Fruit fly (Drosophila melanogaster) whole organism, embryonic: ENCODE measurements around the gene CG42824.
A peak's percentile ranks its signal among the peaks of the same experiment; 100 is the strongest.

ENCODE experiments used
- Atf6 ChIP-seq: fragments of 200-800 bp; sonication (Bioruptor generic); IDR thresholded peaks from 2 replicates; pipeline ENCODE4 v1.3.6; 2022; ENCODE audit warnings: missing biosample characterization, missing genetic modification characterization
- C15 ChIP-seq: fragments of 200-800 bp; sonication (Bioruptor generic); IDR thresholded peaks from 3 replicates; pipeline ENCODE4 v1.3.6; 2022; ENCODE audit warnings: missing biosample characterization, missing genetic modification characterization
- CG10654 ChIP-seq: fragments of 200-800 bp; sonication (Bioruptor generic); optimal IDR thresholded peaks from 2 replicates; lab custom pipeline; 2016; ENCODE audit warnings: missing biosample characterization, missing genetic modification characterization
- CG10959 ChIP-seq: fragments of 200-800 bp; sonication (Bioruptor generic); IDR thresholded peaks from 2 replicates; pipeline ENCODE4 v1.3.6; 2022; ENCODE audit warnings: missing biosample characterization, missing genetic modification characterization
- CG11085 ChIP-seq: fragments of 200-800 bp; sonication (Bioruptor generic); IDR thresholded peaks from 2 replicates; pipeline ENCODE4 v1.3.6; 2022; ENCODE audit warnings: missing biosample characterization, missing genetic modification characterization
- CG1233 ChIP-seq: fragments of 200-800 bp; sonication (Bioruptor generic); optimal IDR thresholded peaks from 4 replicates; lab custom pipeline; 2018; ENCODE audit warnings: missing biosample characterization, mild to moderate bottlenecking, missing genetic modification characterization
- CG14710 ChIP-seq: fragments of 200-800 bp; sonication (Bioruptor generic); optimal IDR thresholded peaks from 3 replicates; lab custom pipeline; 2019; ENCODE audit warnings: missing biosample characterization, mild to moderate bottlenecking, missing genetic modification characterization, moderate library complexity
- CG16779 ChIP-seq: fragments of 200-800 bp; sonication (Bioruptor generic); IDR thresholded peaks from 2 replicates; pipeline ENCODE4 v1.3.6; 2022; ENCODE audit warnings: missing biosample characterization, missing genetic modification characterization
- CG17568 ChIP-seq: fragments of 200-800 bp; sonication (Bioruptor generic); optimal IDR thresholded peaks from 2 replicates; lab custom pipeline; 2018; ENCODE audit warnings: missing biosample characterization, mild to moderate bottlenecking, missing genetic modification characterization, moderate library complexity
- CG17829 ChIP-seq: fragments of 200-800 bp; optimal IDR thresholded peaks from 2 replicates; lab custom pipeline; 2019; ENCODE audit warnings: missing biosample characterization, mild to moderate bottlenecking, missing genetic modification characterization, moderate library complexity
- CG3847 ChIP-seq: fragments of 200-800 bp; sonication (Bioruptor generic); IDR thresholded peaks from 2 replicates; pipeline ENCODE4 v1.3.6; 2022; ENCODE audit warnings: missing biosample characterization, missing genetic modification characterization
- CG4424 ChIP-seq: fragments of 200-800 bp; sonication (Bioruptor generic); optimal IDR thresholded peaks from 3 replicates; lab custom pipeline; 2016; ENCODE audit warnings: missing biosample characterization, missing genetic modification characterization
- CG5180 ChIP-seq: fragments of 200-800 bp; sonication (Bioruptor generic); optimal IDR thresholded peaks from 3 replicates; lab custom pipeline; 2017; ENCODE audit warnings: missing biosample characterization, missing genetic modification characterization, mild to moderate bottlenecking, moderate library complexity, missing genetic modification reagents
- CG5245 ChIP-seq: fragments of 200-800 bp; sonication (Bioruptor generic); optimal IDR thresholded peaks from 3 replicates; lab custom pipeline; 2016; ENCODE audit warnings: missing biosample characterization, missing genetic modification characterization
- CG6765 ChIP-seq: fragments of 200-800 bp; sonication (Bioruptor generic); optimal IDR thresholded peaks from 3 replicates; lab custom pipeline; 2017; ENCODE audit warnings: missing biosample characterization, mild to moderate bottlenecking, missing genetic modification characterization
- CG7928 ChIP-seq: fragments of 200-800 bp; sonication (Bioruptor generic); optimal IDR thresholded peaks from 2 replicates; lab custom pipeline; 2017; ENCODE audit warnings: missing biosample characterization, mild to moderate bottlenecking, missing genetic modification characterization
- CG7963 ChIP-seq: fragments of 200-800 bp; sonication (Bioruptor generic); IDR thresholded peaks from 3 replicates; pipeline ENCODE4 v1.3.6; 2022; ENCODE audit warnings: missing biosample characterization, missing genetic modification characterization; ENCODE audit not compliant: partially characterized antibody
- Dfd ChIP-seq, 2 experiments: fragments of >200 bp; optimal IDR thresholded peaks; 2 replicates each; lab custom pipeline; 2017; ENCODE audit warnings: missing biosample characterization in 2 of 2, missing genetic modification characterization in 2 of 2
- Dip2 ChIP-seq: fragments of 200-800 bp; sonication (Bioruptor generic); IDR thresholded peaks from 2 replicates; pipeline ENCODE4 v1.3.6; 2022; ENCODE audit warnings: missing biosample characterization, missing genetic modification characterization
- Drgx ChIP-seq: fragments of 200-800 bp; sonication (Bioruptor generic); IDR thresholded peaks from 2 replicates; pipeline ENCODE4 v1.3.6; 2022; ENCODE audit warnings: missing biosample characterization, missing genetic modification characterization
- Gug ChIP-seq: fragments of 200-800 bp; sonication (Bioruptor generic); IDR thresholded peaks from 4 replicates; pipeline ENCODE4 v1.3.6; 2022; ENCODE audit warnings: missing biosample characterization, missing genetic modification characterization
- Lhr ChIP-seq: fragments of 200-800 bp; sonication (Bioruptor generic); optimal IDR thresholded peaks from 3 replicates; lab custom pipeline; 2017; ENCODE audit warnings: mild to moderate bottlenecking, missing biosample characterization, missing genetic modification reagents, missing genetic modification characterization
- Mad ChIP-seq: fragments of 200-800 bp; sonication (Bioruptor generic); optimal IDR thresholded peaks from 2 replicates; lab custom pipeline; 2016; ENCODE audit warnings: missing biosample characterization, missing genetic modification characterization
- NFAT ChIP-seq: fragments of 200-800 bp; sonication (Bioruptor generic); IDR thresholded peaks from 2 replicates; pipeline ENCODE4 v1.3.6; 2022; ENCODE audit warnings: missing biosample characterization, missing genetic modification characterization
- Opbp ChIP-seq: fragments of 200-800 bp; sonication (Bioruptor generic); IDR thresholded peaks from 3 replicates; pipeline ENCODE4 v1.3.6; 2022; ENCODE audit warnings: missing biosample characterization, missing genetic modification characterization; ENCODE audit not compliant: partially characterized antibody
- Sox100B ChIP-seq: fragments of 200-800 bp; sonication (Bioruptor generic); optimal IDR thresholded peaks from 3 replicates; lab custom pipeline; 2018; ENCODE audit warnings: missing biosample characterization, mild to moderate bottlenecking, missing genetic modification characterization
- Spps ChIP-seq: fragments of 200-800 bp; sonication (Bioruptor generic); optimal IDR thresholded peaks from 2 replicates; lab custom pipeline; 2018; ENCODE audit warnings: missing biosample characterization, mild to moderate bottlenecking, missing genetic modification characterization
- Stat92E ChIP-seq, 3 experiments: fragments of >200 bp in 2 of 3; fragments of 200-800 bp in 1 of 3; sonication (Bioruptor generic) in 1 of 3; optimal IDR thresholded peaks; 2 replicates each; lab custom pipeline; 2017 to 2019; ENCODE audit warnings: missing biosample characterization in 3 of 3, missing genetic modification characterization in 3 of 3, mild to moderate bottlenecking in 1 of 3, moderate library complexity in 1 of 3
- Vsx1 ChIP-seq: fragments of 200-800 bp; sonication (Bioruptor generic); optimal IDR thresholded peaks from 2 replicates; lab custom pipeline; 2017; ENCODE audit warnings: missing biosample characterization, mild to moderate bottlenecking, missing genetic modification characterization, missing genetic modification reagents
- abd-A ChIP-seq: fragments of 200-800 bp; sonication (Bioruptor generic); optimal IDR thresholded peaks from 3 replicates; lab custom pipeline; 2019; ENCODE audit warnings: missing biosample characterization, mild to moderate bottlenecking, missing genetic modification characterization, moderate library complexity
- aop ChIP-seq: fragments of 200-800 bp; sonication (Bioruptor generic); IDR thresholded peaks from 2 replicates; pipeline ENCODE4 v1.3.6; 2022; ENCODE audit warnings: missing biosample characterization, missing genetic modification characterization
- ase ChIP-seq: fragments of 200-800 bp; sonication (Bioruptor generic); IDR thresholded peaks from 3 replicates; pipeline ENCODE4 v1.3.6; 2022; ENCODE audit warnings: missing biosample characterization, missing genetic modification characterization
- crol ChIP-seq: fragments of 200-800 bp; sonication (Bioruptor generic); IDR thresholded peaks from 2 replicates; pipeline ENCODE4 v1.3.6; 2022; ENCODE audit warnings: missing biosample characterization, missing genetic modification characterization
- dysf ChIP-seq: fragments of 200-800 bp; sonication (Bioruptor generic); IDR thresholded peaks from 3 replicates; pipeline ENCODE4 v1.3.6; 2022; ENCODE audit warnings: missing biosample characterization, missing genetic modification characterization
- esg ChIP-seq: fragments of 200-800 bp; sonication (Bioruptor generic); conservative IDR thresholded peaks from 2 replicates; pipeline ENCODE4 v1.3.6; 2022; ENCODE audit warnings: missing biosample characterization, missing genetic modification characterization
- ewg ChIP-seq: fragments of 200-800 bp; sonication (Bioruptor generic); optimal IDR thresholded peaks from 3 replicates; lab custom pipeline; 2017; ENCODE audit warnings: mild to moderate bottlenecking, missing biosample characterization, missing genetic modification reagents, missing genetic modification characterization
- fd96Cb ChIP-seq: fragments of 200-800 bp; sonication (Bioruptor generic); optimal IDR thresholded peaks from 2 replicates; lab custom pipeline; 2018; ENCODE audit warnings: missing biosample characterization, mild to moderate bottlenecking, missing genetic modification characterization, moderate library complexity
- fu2 ChIP-seq: fragments of 200-800 bp; sonication (Bioruptor generic); optimal IDR thresholded peaks from 2 replicates; lab custom pipeline; 2016; ENCODE audit warnings: missing biosample characterization, missing genetic modification characterization
- gfzf ChIP-seq: fragments of 200-800 bp; sonication (Bioruptor generic); optimal IDR thresholded peaks from 2 replicates; lab custom pipeline; 2016; ENCODE audit warnings: missing biosample characterization, mild to moderate bottlenecking, missing genetic modification characterization, moderate library complexity
- hb ChIP-seq: fragments of 200-800 bp; sonication (Bioruptor generic); IDR thresholded peaks from 3 replicates; pipeline ENCODE4 v1.3.6; 2022; ENCODE audit warnings: missing biosample characterization, missing genetic modification characterization; ENCODE audit not compliant: partially characterized antibody
- kah ChIP-seq: fragments of 200-800 bp; sonication (Bioruptor generic); optimal IDR thresholded peaks from 2 replicates; lab custom pipeline; 2018; ENCODE audit warnings: missing biosample characterization, mild to moderate bottlenecking, missing genetic modification characterization
- pan ChIP-seq, 4 experiments: fragments of >200 bp in 3 of 4; fragments of 200-800 bp in 1 of 4; sonication (Bioruptor generic) in 1 of 4; optimal IDR thresholded peaks in 3 of 4; IDR thresholded peaks in 1 of 4; 2 replicates each; pipeline versions ENCODE4 v1.3.6 to Lab custom; 2017 to 2022; ENCODE audit warnings: missing biosample characterization in 2 of 4, missing genetic modification characterization in 2 of 4, mixed read lengths in 1 of 4
- pnt ChIP-seq: fragments of 200-800 bp; sonication (Bioruptor generic); optimal IDR thresholded peaks from 3 replicates; lab custom pipeline; 2016; ENCODE audit warnings: missing biosample characterization, missing genetic modification characterization
- pzg ChIP-seq: fragments of 200-800 bp; sonication (Bioruptor generic); optimal IDR thresholded peaks from 3 replicates; lab custom pipeline; 2018; ENCODE audit warnings: missing biosample characterization, mild to moderate bottlenecking, missing genetic modification characterization, moderate library complexity
- scrt ChIP-seq: fragments of 200-800 bp; sonication (Bioruptor generic); optimal IDR thresholded peaks from 2 replicates; lab custom pipeline; 2018; ENCODE audit warnings: missing biosample characterization, mild to moderate bottlenecking, missing genetic modification characterization, moderate library complexity
- sens ChIP-seq: fragments of 200-800 bp; sonication (Bioruptor generic); peaks from one replicate; lab custom pipeline; 2016; ENCODE audit warnings: missing biosample characterization, missing genetic modification characterization
- ssp ChIP-seq: fragments of 200-800 bp; sonication (Bioruptor generic); IDR thresholded peaks from 2 replicates; pipeline ENCODE4 v1.3.6; 2022; ENCODE audit warnings: missing biosample characterization, missing genetic modification characterization
- trem ChIP-seq: fragments of 200-800 bp; optimal IDR thresholded peaks from 3 replicates; lab custom pipeline; 2019; ENCODE audit warnings: missing biosample characterization, mild to moderate bottlenecking, missing genetic modification characterization, moderate library complexity
- wek ChIP-seq: fragments of 200-800 bp; sonication (Bioruptor generic); optimal IDR thresholded peaks from 3 replicates; lab custom pipeline; 2018; ENCODE audit warnings: missing biosample characterization, mild to moderate bottlenecking, missing genetic modification characterization, moderate library complexity
- zen2 ChIP-seq: fragments of 200-800 bp; sonication (Bioruptor generic); IDR thresholded peaks from 3 replicates; pipeline ENCODE4 v1.3.6; 2022; ENCODE audit warnings: missing biosample characterization, missing genetic modification characterization; ENCODE audit not compliant: partially characterized antibody

CG42824 gene

DNA sequence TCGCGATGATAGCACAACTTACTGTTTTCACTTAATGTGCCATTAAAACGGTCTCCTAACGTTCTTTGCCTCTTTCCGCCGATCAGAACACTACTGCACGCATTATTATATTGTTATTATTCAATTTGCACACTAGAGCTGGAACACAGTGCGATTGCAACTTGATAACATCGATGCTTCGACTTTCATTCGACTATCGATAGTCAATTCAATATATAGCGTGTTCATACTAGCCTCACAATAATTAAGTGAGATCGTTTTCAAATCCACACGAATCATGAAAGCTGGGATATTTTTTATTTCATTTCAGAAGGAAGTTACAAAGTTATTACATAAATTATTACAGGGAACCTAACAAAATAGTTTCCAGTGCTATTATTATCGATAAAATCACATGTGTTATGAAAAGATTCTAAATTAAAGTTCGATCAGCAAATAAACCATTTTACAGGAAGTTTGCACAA, 5.0 kb downstream of the CG42824 start (continued):
- TF ChIP-seq pnt (GFP tag; lab: Kevin White, UChicago) (no peak), ase (GFP tag; lab: Robert Waterston, UW) (no peak), fu2 (GFP tag; lab: Kevin White, UChicago) (peak; percentile 67), CG10654 (GFP tag; lab: Kevin White, UChicago) (no peak), Dip2 (GFP tag; lab: Robert Waterston, UW) (no peak), trem (tag; lab: Kevin White, UChicago) (peak; percentile 36), NFAT (peak; percentile 43; the same call in 1 of the 2 replicates), CG11085 (GFP tag; lab: Robert Waterston, UW) (no peak), CG16779 (GFP tag; lab: Robert Waterston, UW) (no peak), CG7928 (GFP tag; lab: Kevin White, UChicago) (no peak), Vsx1 (GFP tag; lab: Kevin White, UChicago) (no peak), CG17568 (GFP tag; lab: Kevin White, UChicago) (no peak), Gug (GFP tag; lab: Robert Waterston, UW) (no peak; the same call in 3 of the 4 replicates), esg (GFP tag; lab: Robert Waterston, UW) (no peak; the same call in 1 of the 2 replicates), CG14710 (tag; lab: Kevin White, UChicago) (peak; percentile 2), Mad (GFP tag; lab: Kevin White, UChicago) (peak; percentile 12), Atf6 (GFP tag; lab: Robert Waterston, UW) (peak; percentile 22; the same call in 1 of the 2 replicates), aop (no peak), CG17829 (tag; lab: Kevin White, UChicago) (peak; percentile 48), CG6765 (GFP tag; lab: Kevin White, UChicago) (no peak), Opbp (GFP tag; lab: Robert Waterston, UW) (peak; percentile 86), hb (peak; percentile 76), abd-A (tag; lab: Kevin White, UChicago) (peak; percentile 54), ewg (GFP tag; lab: Kevin White, UChicago) (peak; percentile 16), CG5180 (GFP tag; lab: Kevin White, UChicago) (no peak), CG7963 (GFP tag; lab: Robert Waterston, UW) (peak; percentile 73; the same call in 2 of the 3 replicates), sens (GFP tag; lab: Kevin White, UChicago) (peak; percentile 89), pzg (GFP tag; lab: Kevin White, UChicago) (peak; percentile 63), ssp (GFP tag; lab: Robert Waterston, UW) (peak; percentile 97), C15 (GFP tag; lab: Robert Waterston, UW) (no peak), kah (GFP tag; lab: Kevin White, UChicago) (no peak), dysf (GFP tag; lab: Robert Waterston, UW) (0 out of 3 replicates have a peak, but pooled peaks have one; percentile 24), Spps (tag; lab: Kevin White, UChicago) (no peak), zen2 (GFP tag; lab: Robert Waterston, UW) (peak; percentile 63; the same call in 1 of the 3 replicates), CG5245 (GFP tag; lab: Kevin White, UChicago) (no peak), scrt (GFP tag; lab: Kevin White, UChicago) (peak; percentile 28), Drgx (no peak), CG10959 (GFP tag; lab: Robert Waterston, UW) (no peak), Lhr (GFP tag; lab: Kevin White, UChicago) (peak; percentile 61), Stat92E (GFP tag; optimal IDR thresholded peaks at IDR 0.05; lab: Kevin White, UChicago) (no peak), wek (no peak), CG3847 (peak; percentile 40), Dfd (GFP tag; optimal IDR thresholded peaks at IDR 0.05; lab: Kevin White, UChicago) (no peak), pan (optimal IDR thresholded peaks at IDR 0.05; lab: Kevin White, UChicago) (no peak), pan (GFP tag; optimal IDR thresholded peaks at IDR 0.05 in 1 of 2, IDR thresholded peaks at IDR 0.05 in 1 of 2) (peak in 1 of 2 experiments; percentile 58), Sox100B (GFP tag; lab: Kevin White, UChicago) (peak; percentile 17), crol (GFP tag; lab: Robert Waterston, UW) (no peak), fd96Cb (no peak), CG1233 (GFP tag; lab: Kevin White, UChicago) (no peak), gfzf (GFP tag; lab: Kevin White, UChicago) (no peak), CG4424 (GFP tag; lab: Kevin White, UChicago) (no peak)
